Fruit fly (Drosophila melanogaster) whole organism, embryonic: Measurements from ENCODE around the gene Lgr1.

Source experiments
- Bdp1 ChIP-seq: fragments of 200-800 bp; sonication (Bioruptor generic); optimal IDR thresholded peaks from 3 replicates; lab custom pipeline; 2016; ENCODE audit warnings: missing biosample characterization, missing genetic modification characterization
- CG10267 ChIP-seq: fragments of 200-800 bp; sonication (Bioruptor generic); optimal IDR thresholded peaks from 2 replicates; lab custom pipeline; 2018; ENCODE audit warnings: missing biosample characterization, mild to moderate bottlenecking, missing genetic modification characterization, moderate library complexity
- CG11696 ChIP-seq: fragments of 200-800 bp; sonication (Bioruptor generic); IDR thresholded peaks from 2 replicates; pipeline ENCODE4 v1.3.6; 2022; ENCODE audit warnings: missing biosample characterization, missing genetic modification characterization
- CG30403 ChIP-seq: fragments of 200-800 bp; sonication (Bioruptor generic); optimal IDR thresholded peaks from 3 replicates; lab custom pipeline; 2016; ENCODE audit warnings: missing biosample characterization, missing genetic modification characterization
- CG34224 ChIP-seq: fragments of 200-800 bp; sonication (Bioruptor generic); IDR thresholded peaks from 3 replicates; pipeline ENCODE4 v1.3.6; 2022; ENCODE audit warnings: missing biosample characterization, missing genetic modification characterization; ENCODE audit not compliant: partially characterized antibody
- CG7556 ChIP-seq: fragments of 200-800 bp; sonication (Bioruptor generic); optimal IDR thresholded peaks from 2 replicates; lab custom pipeline; 2017; ENCODE audit warnings: missing biosample characterization, mild to moderate bottlenecking, missing genetic modification characterization
- CG7786 ChIP-seq: fragments of 200-800 bp; sonication (Bioruptor generic); optimal IDR thresholded peaks from 2 replicates; lab custom pipeline; 2016; ENCODE audit warnings: missing biosample characterization, missing genetic modification characterization
- CG7928 ChIP-seq: fragments of 200-800 bp; sonication (Bioruptor generic); optimal IDR thresholded peaks from 2 replicates; lab custom pipeline; 2017; ENCODE audit warnings: missing biosample characterization, mild to moderate bottlenecking, missing genetic modification characterization
- Deaf1 ChIP-seq: fragments of 200-800 bp; optimal IDR thresholded peaks from 3 replicates; lab custom pipeline; 2019; ENCODE audit warnings: missing biosample characterization, mild to moderate bottlenecking, missing genetic modification characterization, moderate library complexity
- Dek ChIP-seq: fragments of 200-800 bp; sonication (Bioruptor generic); optimal IDR thresholded peaks from 3 replicates; lab custom pipeline; 2019; ENCODE audit warnings: missing biosample characterization, mild to moderate bottlenecking, missing genetic modification characterization, moderate library complexity
- Doc2 ChIP-seq: fragments of 200-800 bp; sonication (Bioruptor generic); IDR thresholded peaks from 2 replicates; pipeline ENCODE4 v1.3.6; 2022; ENCODE audit warnings: missing biosample characterization, missing genetic modification characterization
- Nf-YC ChIP-seq: fragments of 200-800 bp; optimal IDR thresholded peaks from 3 replicates; lab custom pipeline; 2019; ENCODE audit warnings: missing biosample characterization, mild to moderate bottlenecking, missing genetic modification characterization, moderate library complexity
- Trl ChIP-seq, 3 experiments: fragments of >200 bp in 2 of 3; fragments of 200-800 bp in 1 of 3; sonication (Bioruptor generic) in 1 of 3; optimal IDR thresholded peaks; 2 replicates in 1 of 3; 3 replicates in 2 of 3; lab custom pipeline; 2016 to 2017; ENCODE audit warnings: missing biosample characterization in 1 of 3, missing genetic modification characterization in 1 of 3
- ac ChIP-seq: fragments of 200-800 bp; sonication (Bioruptor generic); optimal IDR thresholded peaks from 3 replicates; lab custom pipeline; 2017; ENCODE audit warnings: missing biosample characterization, mild to moderate bottlenecking, missing genetic modification characterization
- crol ChIP-seq: fragments of 200-800 bp; sonication (Bioruptor generic); IDR thresholded peaks from 2 replicates; pipeline ENCODE4 v1.3.6; 2022; ENCODE audit warnings: missing biosample characterization, missing genetic modification characterization
- fu2 ChIP-seq: fragments of 200-800 bp; sonication (Bioruptor generic); optimal IDR thresholded peaks from 2 replicates; lab custom pipeline; 2016; ENCODE audit warnings: missing biosample characterization, missing genetic modification characterization
- gsb ChIP-seq: fragments of 200-800 bp; sonication (Bioruptor generic); IDR thresholded peaks from 2 replicates; pipeline ENCODE4 v1.3.6; 2022; ENCODE audit warnings: missing biosample characterization, missing genetic modification characterization
- hbn ChIP-seq: fragments of 200-800 bp; sonication (Bioruptor generic); IDR thresholded peaks from 2 replicates; pipeline ENCODE4 v1.3.6; 2022; ENCODE audit warnings: missing biosample characterization, missing genetic modification characterization; ENCODE audit not compliant: partially characterized antibody
- jumu ChIP-seq: fragments of 200-800 bp; sonication (Bioruptor generic); optimal IDR thresholded peaks from 3 replicates; lab custom pipeline; 2016; ENCODE audit warnings: missing biosample characterization, missing genetic modification characterization
- kni ChIP-seq: fragments of 200-800 bp; sonication (Bioruptor generic); optimal IDR thresholded peaks from 3 replicates; lab custom pipeline; 2017; ENCODE audit warnings: mild to moderate bottlenecking, missing biosample characterization, missing genetic modification reagents, missing genetic modification characterization
- sc ChIP-seq, 3 experiments: fragments of >200 bp in 2 of 3; fragments of 200-800 bp in 1 of 3; sonication (Bioruptor generic) in 1 of 3; optimal IDR thresholded peaks; 2 replicates in 2 of 3; 3 replicates in 1 of 3; lab custom pipeline; 2017; ENCODE audit warnings: mild to moderate bottlenecking in 1 of 3, missing biosample characterization in 1 of 3, missing genetic modification characterization in 1 of 3, missing genetic modification reagents in 1 of 3
- sisA ChIP-seq: fragments of 200-800 bp; sonication (Bioruptor generic); IDR thresholded peaks from 2 replicates; pipeline ENCODE4 v1.3.6; 2022; ENCODE audit warnings: missing biosample characterization, missing genetic modification characterization
- tgo ChIP-seq: fragments of 200-800 bp; sonication (Bioruptor generic); IDR thresholded peaks from 3 replicates; pipeline ENCODE4 v1.3.6; 2022; ENCODE audit warnings: missing biosample characterization, missing genetic modification characterization
- vvl ChIP-seq: fragments of 200-800 bp; sonication (Bioruptor generic); IDR thresholded peaks from 2 replicates; pipeline ENCODE4 v1.3.6; 2022; ENCODE audit warnings: missing biosample characterization, missing genetic modification characterization
- z ChIP-seq: fragments of 200-800 bp; sonication (Bioruptor generic); IDR thresholded peaks from 3 replicates; pipeline ENCODE4 v1.3.6; 2022; ENCODE audit warnings: missing biosample characterization, missing genetic modification characterization
- zen2 ChIP-seq: fragments of 200-800 bp; sonication (Bioruptor generic); IDR thresholded peaks from 3 replicates; pipeline ENCODE4 v1.3.6; 2022; ENCODE audit warnings: missing biosample characterization, missing genetic modification characterization; ENCODE audit not compliant: partially characterized antibody

Lgr1 gene

dm6 chr3R:17781371-17781770 lies 55.8 kb downstream of the Lgr1 start (continued):
- peak; percentile 87 for TF ChIP-seq Dek (tag; lab: Kevin White, UChicago)
- TF ChIP-seq CG7786 (GFP tag; lab: Kevin White, UChicago): peak; percentile 74
- TF ChIP-seq sc (optimal IDR thresholded peaks at IDR 0.05; lab: Kevin White, UChicago): no peak
- peak; percentile 15 for TF ChIP-seq sc (GFP tag; optimal IDR thresholded peaks at IDR 0.05; lab: Kevin White, UChicago)
- peak; percentile 90 for TF ChIP-seq tgo
- peak; percentile 80 for TF ChIP-seq sisA (GFP tag; lab: Robert Waterston, UW)
- no peak for TF ChIP-seq ac (GFP tag; lab: Kevin White, UChicago)
- peak; percentile 77 for TF ChIP-seq CG7556 (GFP tag; lab: Kevin White, UChicago)
- peak; percentile 39 for TF ChIP-seq CG7928 (GFP tag; lab: Kevin White, UChicago)
- TF ChIP-seq CG11696 (GFP tag; lab: Robert Waterston, UW): peak; percentile 45; the same call in 1 of the 2 replicates
- peak; percentile 94 for TF ChIP-seq vvl (GFP tag; lab: Robert Waterston, UW)
- TF ChIP-seq fu2 (GFP tag; lab: Kevin White, UChicago): peak; percentile 48
- peak; percentile 66 for TF ChIP-seq CG10267 (tag; lab: Kevin White, UChicago)
- peak; percentile 83 for TF ChIP-seq CG30403 (GFP tag; lab: Kevin White, UChicago)
- TF ChIP-seq Bdp1 (GFP tag; lab: Kevin White, UChicago): peak; percentile 32
- TF ChIP-seq hbn (GFP tag; lab: Robert Waterston, UW): no peak
- TF ChIP-seq jumu (GFP tag; lab: Kevin White, UChicago): peak; percentile 72
- TF ChIP-seq zen2 (GFP tag; lab: Robert Waterston, UW): no peak
- peak; percentile 87 for TF ChIP-seq Nf-YC (tag; lab: Kevin White, UChicago)
- 0 out of 3 replicates have a peak, but pooled peaks have one; percentile 10 for TF ChIP-seq z (GFP tag; lab: Robert Waterston, UW)
- peak; percentile 35 for TF ChIP-seq kni (GFP tag; lab: Kevin White, UChicago)
- TF ChIP-seq Deaf1 (tag; lab: Kevin White, UChicago): peak; percentile 38
- TF ChIP-seq crol: no peak
- TF ChIP-seq Doc2 (GFP tag; lab: Robert Waterston, UW): peak; percentile 39; the same call in 1 of the 2 replicates
- TF ChIP-seq gsb (GFP tag; lab: Robert Waterston, UW): peak; percentile 83
- TF ChIP-seq Trl (optimal IDR thresholded peaks at IDR 0.05; lab: Kevin White, UChicago): no peak
- TF ChIP-seq Trl (GFP tag; optimal IDR thresholded peaks at IDR 0.05; lab: Kevin White, UChicago): peak; percentile 84
- no peak for TF ChIP-seq CG34224 (GFP tag; lab: Robert Waterston, UW)
